Worm (Caenorhabditis elegans) whole organism, young adult: ENCODE results near the gene W02B12.16.

ENCODE experiments used
- F33H1.4 ChIP-seq: fragments of 200-800 bp; sonication (Bioruptor generic); IDR thresholded peaks from 2 replicates; pipeline ENCODE4 v1.3.6; 2022; ENCODE audit warnings: missing genetic modification reagents, missing genetic modification characterization, missing compliant biosample characterization
- Y95B8A.8 ChIP-seq: fragments of 200-800 bp; sonication (Bioruptor generic); IDR thresholded peaks from 2 replicates; pipeline ENCODE4 v1.3.6; 2022; ENCODE audit warnings: missing genetic modification reagents, missing genetic modification characterization, missing compliant biosample characterization
- ceh-58 ChIP-seq: fragments of 200-800 bp; sonication (Bioruptor generic); IDR thresholded peaks from 2 replicates; pipeline ENCODE4 v1.3.6; 2022; ENCODE audit warnings: missing genetic modification characterization, missing compliant biosample characterization
- ceh-79 ChIP-seq: sonication (generic microtip); optimal IDR thresholded peaks from 2 replicates; lab custom pipeline; 2017; ENCODE audit warnings: mild to moderate bottlenecking, missing genetic modification characterization, missing compliant biosample characterization
- ets-4 ChIP-seq: fragments of 200-800 bp; sonication (Bioruptor generic); optimal IDR thresholded peaks from 2 replicates; lab custom pipeline; 2018; ENCODE audit warnings: mild to moderate bottlenecking, missing genetic modification characterization, missing compliant biosample characterization
- gei-17 ChIP-seq: fragments of 200-800 bp; sonication (Bioruptor generic); optimal IDR thresholded peaks from 2 replicates; lab custom pipeline; 2018; ENCODE audit warnings: mild to moderate bottlenecking, missing genetic modification characterization, missing compliant biosample characterization
- him-1 ChIP-seq: sonication (generic microtip); optimal IDR thresholded peaks from 2 replicates; lab custom pipeline; 2016; ENCODE audit warnings: missing genotype, missing genetic modification reagents, missing genetic modification characterization, missing compliant biosample characterization
- lin-35 ChIP-seq, 3 experiments: fragments of 150-350 bp in 2 of 3; sonication (generic microtip) in 1 of 3; optimal IDR thresholded peaks; 2 replicates each; lab custom pipeline; 2014 to 2018; ENCODE audit warnings: missing biosample characterization in 3 of 3, missing genetic modification characterization in 3 of 3, missing genetic modification reagents in 3 of 3
- sptf-2 ChIP-seq: fragments of 200-800 bp; sonication (Bioruptor generic); optimal IDR thresholded peaks from 2 replicates; lab custom pipeline; 2018; ENCODE audit warnings: mild to moderate bottlenecking, missing genetic modification characterization, missing compliant biosample characterization
- ztf-22 ChIP-seq: fragments of 200-800 bp; sonication (Bioruptor generic); optimal IDR thresholded peaks from 2 replicates; lab custom pipeline; 2018; ENCODE audit warnings: mild to moderate bottlenecking, missing genetic modification characterization, moderate library complexity, missing compliant biosample characterization
- ztf-28 ChIP-seq: fragments of 200-800 bp; sonication (Bioruptor generic); IDR thresholded peaks from 2 replicates; pipeline ENCODE4 v1.3.6; 2022; ENCODE audit warnings: missing genetic modification reagents, missing genetic modification characterization, missing compliant biosample characterization

ce11 chrII:11486698-11487234 lies 10.5 kb upstream of the W02B12.16 start, which contains the start of gene ttr-18:
- no peak for TF ChIP-seq ets-4 (GFP tag; lab: Kevin White, UChicago)
- TF ChIP-seq ceh-79 = no peak
- no peak for TF ChIP-seq him-1
- TF ChIP-seq lin-35 (GFP tag; optimal IDR thresholded peaks at IDR 0.05; lab: Kevin White, UChicago) = no peak
- TF ChIP-seq sptf-2 (GFP tag; lab: Kevin White, UChicago) = no peak
- TF ChIP-seq ztf-28 = no peak
- no peak for TF ChIP-seq F33H1.4
- no peak for TF ChIP-seq ztf-22 (GFP tag; lab: Kevin White, UChicago)
- no peak for TF ChIP-seq Y95B8A.8 (GFP tag; lab: Robert Waterston, UW)
- TF ChIP-seq gei-17 = no peak
- no peak for TF ChIP-seq ceh-58 (GFP tag; lab: Robert Waterston, UW)
